Fruit fly (Drosophila melanogaster) whole organism, embryonic: Measurements from ENCODE around the gene Rbp6.

ENCODE experiments used
- Blimp-1 ChIP-seq: fragments of 200-800 bp; sonication (Bioruptor generic); optimal IDR thresholded peaks from 3 replicates; lab custom pipeline; 2018; ENCODE audit warnings: missing biosample characterization, missing genetic modification characterization, mild to moderate bottlenecking, moderate library complexity, missing genetic modification reagents
- CG10267 ChIP-seq: fragments of 200-800 bp; sonication (Bioruptor generic); optimal IDR thresholded peaks from 2 replicates; lab custom pipeline; 2018; ENCODE audit warnings: missing biosample characterization, mild to moderate bottlenecking, missing genetic modification characterization, moderate library complexity
- CG13287 ChIP-seq: fragments of 200-800 bp; sonication (Bioruptor generic); IDR thresholded peaks from 2 replicates; pipeline ENCODE4 v1.3.6; 2022; ENCODE audit warnings: missing biosample characterization, missing genetic modification characterization; ENCODE audit not compliant: partially characterized antibody
- CG15696 ChIP-seq: fragments of 200-800 bp; sonication (Bioruptor generic); optimal IDR thresholded peaks from 2 replicates; lab custom pipeline; 2019; ENCODE audit warnings: missing biosample characterization, mild to moderate bottlenecking, missing genetic modification characterization, moderate library complexity
- CG16813 ChIP-seq: fragments of 200-800 bp; sonication (Bioruptor generic); IDR thresholded peaks from 3 replicates; pipeline ENCODE4 v1.3.6; 2022; ENCODE audit warnings: missing biosample characterization, missing genetic modification characterization; ENCODE audit not compliant: partially characterized antibody
- CG1832 ChIP-seq: fragments of 200-800 bp; sonication (Bioruptor generic); optimal IDR thresholded peaks from 2 replicates; lab custom pipeline; 2017; ENCODE audit warnings: missing biosample characterization, mild to moderate bottlenecking, missing genetic modification characterization, inconsistent platforms
- CG2116 ChIP-seq: fragments of 200-800 bp; sonication (Bioruptor generic); optimal IDR thresholded peaks from 3 replicates; lab custom pipeline; 2018; ENCODE audit warnings: missing biosample characterization, mild to moderate bottlenecking, missing genetic modification characterization
- CG2129 ChIP-seq: fragments of 200-800 bp; sonication (Bioruptor generic); IDR thresholded peaks from 2 replicates; pipeline ENCODE4 v1.3.6; 2022; ENCODE audit warnings: missing biosample characterization, missing genetic modification characterization; ENCODE audit not compliant: partially characterized antibody
- CG2889 ChIP-seq: fragments of 200-800 bp; sonication (Bioruptor generic); IDR thresholded peaks from 3 replicates; pipeline ENCODE4 v1.3.6; 2022; ENCODE audit warnings: missing biosample characterization, missing genetic modification characterization
- CG30403 ChIP-seq: fragments of 200-800 bp; sonication (Bioruptor generic); optimal IDR thresholded peaks from 3 replicates; lab custom pipeline; 2016; ENCODE audit warnings: missing biosample characterization, missing genetic modification characterization
- CG31365 ChIP-seq: fragments of 200-800 bp; sonication (Bioruptor generic); optimal IDR thresholded peaks from 2 replicates; lab custom pipeline; 2018; ENCODE audit warnings: missing biosample characterization, mild to moderate bottlenecking, missing genetic modification characterization
- CG31388 ChIP-seq: fragments of 200-800 bp; sonication (Bioruptor generic); optimal IDR thresholded peaks from 2 replicates; lab custom pipeline; 2016; ENCODE audit warnings: missing biosample characterization, missing genetic modification characterization
- CG3838 ChIP-seq: fragments of 200-800 bp; sonication (Bioruptor generic); optimal IDR thresholded peaks from 3 replicates; lab custom pipeline; 2016; ENCODE audit warnings: missing biosample characterization, missing genetic modification characterization
- CG4707 ChIP-seq: fragments of 200-800 bp; sonication (Bioruptor generic); optimal IDR thresholded peaks from 2 replicates; lab custom pipeline; 2018; ENCODE audit warnings: missing biosample characterization, mild to moderate bottlenecking, missing genetic modification characterization, moderate library complexity
- CG7271 ChIP-seq: fragments of 200-800 bp; sonication (Bioruptor generic); optimal IDR thresholded peaks from 2 replicates; lab custom pipeline; 2018; ENCODE audit warnings: missing biosample characterization, mild to moderate bottlenecking, missing genetic modification characterization, moderate library complexity
- CG7372 ChIP-seq: fragments of 200-800 bp; sonication (Bioruptor generic); IDR thresholded peaks from 2 replicates; pipeline ENCODE4 v1.3.6; 2022; ENCODE audit warnings: missing biosample characterization, missing genetic modification characterization
- CG7963 ChIP-seq: fragments of 200-800 bp; sonication (Bioruptor generic); IDR thresholded peaks from 3 replicates; pipeline ENCODE4 v1.3.6; 2022; ENCODE audit warnings: missing biosample characterization, missing genetic modification characterization; ENCODE audit not compliant: partially characterized antibody
- CG7987 ChIP-seq: fragments of 200-800 bp; sonication (Bioruptor generic); optimal IDR thresholded peaks from 2 replicates; lab custom pipeline; 2018; ENCODE audit warnings: missing biosample characterization, mild to moderate bottlenecking, missing genetic modification characterization, moderate library complexity
- CG8359 ChIP-seq: fragments of 200-800 bp; sonication (Bioruptor generic); optimal IDR thresholded peaks from 2 replicates; lab custom pipeline; 2017; ENCODE audit warnings: missing biosample characterization, mild to moderate bottlenecking, missing genetic modification characterization, borderline replicate concordance
- CTCF ChIP-seq: fragments of 200-800 bp; sonication (Bioruptor generic); optimal IDR thresholded peaks from 2 replicates; lab custom pipeline; 2017; ENCODE audit warnings: missing biosample characterization, mild to moderate bottlenecking, missing genetic modification characterization, moderate library complexity
- Dref ChIP-seq: fragments of 200-800 bp; sonication (Bioruptor generic); IDR thresholded peaks from 2 replicates; pipeline ENCODE4 v1.3.6; 2022; ENCODE audit warnings: missing biosample characterization, missing genetic modification characterization
- E2f2 ChIP-seq: fragments of 200-800 bp; sonication (Bioruptor generic); IDR thresholded peaks from 2 replicates; pipeline ENCODE4 v1.3.6; 2022; ENCODE audit warnings: missing biosample characterization, missing genetic modification characterization
- ERR ChIP-seq: fragments of 200-800 bp; sonication (Bioruptor generic); optimal IDR thresholded peaks from 2 replicates; lab custom pipeline; 2016; ENCODE audit warnings: missing biosample characterization, missing genetic modification characterization
- Elba2 ChIP-seq: fragments of 200-800 bp; sonication (Bioruptor generic); optimal IDR thresholded peaks from 3 replicates; lab custom pipeline; 2016; ENCODE audit warnings: missing biosample characterization, missing genetic modification characterization
- H15 ChIP-seq: fragments of 200-800 bp; sonication (Bioruptor generic); IDR thresholded peaks from 3 replicates; pipeline ENCODE4 v1.3.6; 2022; ENCODE audit warnings: missing biosample characterization, missing genetic modification characterization
- HLH4C ChIP-seq: fragments of 200-800 bp; sonication (Bioruptor generic); IDR thresholded peaks from 3 replicates; pipeline ENCODE4 v1.3.6; 2022; ENCODE audit warnings: missing biosample characterization, missing genetic modification characterization; ENCODE audit not compliant: partially characterized antibody
- Lhr ChIP-seq: fragments of 200-800 bp; sonication (Bioruptor generic); optimal IDR thresholded peaks from 3 replicates; lab custom pipeline; 2017; ENCODE audit warnings: mild to moderate bottlenecking, missing biosample characterization, missing genetic modification reagents, missing genetic modification characterization
- MBD-R2 ChIP-seq: fragments of 200-800 bp; sonication (Bioruptor generic); IDR thresholded peaks from 2 replicates; pipeline ENCODE4 v1.3.6; 2022; ENCODE audit warnings: missing biosample characterization, missing genetic modification characterization
- Max ChIP-seq: fragments of 200-800 bp; sonication (Bioruptor generic); optimal IDR thresholded peaks from 2 replicates; lab custom pipeline; 2016; ENCODE audit warnings: missing biosample characterization, mild to moderate bottlenecking, missing genetic modification characterization
- NFAT ChIP-seq: fragments of 200-800 bp; sonication (Bioruptor generic); IDR thresholded peaks from 2 replicates; pipeline ENCODE4 v1.3.6; 2022; ENCODE audit warnings: missing biosample characterization, missing genetic modification characterization
- Opbp ChIP-seq: fragments of 200-800 bp; sonication (Bioruptor generic); IDR thresholded peaks from 3 replicates; pipeline ENCODE4 v1.3.6; 2022; ENCODE audit warnings: missing biosample characterization, missing genetic modification characterization; ENCODE audit not compliant: partially characterized antibody
- Pdp1 ChIP-seq, 2 experiments: fragments of 200-800 bp; sonication (Bioruptor generic); optimal IDR thresholded peaks; 3 replicates each; lab custom pipeline; 2016; ENCODE audit warnings: missing biosample characterization in 2 of 2, missing genetic modification characterization in 2 of 2, mild to moderate bottlenecking in 1 of 2, moderate library complexity in 1 of 2
- Ssrp ChIP-seq: fragments of 200-800 bp; sonication (Bioruptor generic); optimal IDR thresholded peaks from 2 replicates; lab custom pipeline; 2018; ENCODE audit warnings: missing biosample characterization, mild to moderate bottlenecking, missing genetic modification characterization, moderate library complexity
- amos ChIP-seq: fragments of 200-800 bp; sonication (Bioruptor generic); IDR thresholded peaks from 2 replicates; pipeline ENCODE4 v1.3.6; 2022; ENCODE audit warnings: missing biosample characterization, missing genetic modification characterization; ENCODE audit not compliant: partially characterized antibody
- ato ChIP-seq: fragments of 200-800 bp; sonication (Bioruptor generic); IDR thresholded peaks from 2 replicates; pipeline ENCODE4 v1.3.6; 2022; ENCODE audit warnings: missing biosample characterization, missing genetic modification characterization; ENCODE audit not compliant: partially characterized antibody
- bbx ChIP-seq: fragments of 200-800 bp; sonication (Bioruptor generic); IDR thresholded peaks from 2 replicates; pipeline ENCODE4 v1.3.6; 2022; ENCODE audit warnings: missing biosample characterization, missing genetic modification characterization; ENCODE audit not compliant: partially characterized antibody
- crp ChIP-seq, 2 experiments: fragments of 200-800 bp; sonication (Bioruptor generic); optimal IDR thresholded peaks; 2 replicates in 1 of 2; 3 replicates in 1 of 2; lab custom pipeline; 2017; ENCODE audit warnings: missing biosample characterization in 2 of 2, missing genetic modification characterization in 2 of 2, mild to moderate bottlenecking in 1 of 2, moderate library complexity in 1 of 2
- dimm ChIP-seq: fragments of 200-800 bp; sonication (Bioruptor generic); IDR thresholded peaks from 2 replicates; pipeline ENCODE4 v1.3.6; 2022; ENCODE audit warnings: missing biosample characterization, missing genetic modification characterization
- esg ChIP-seq: fragments of 200-800 bp; sonication (Bioruptor generic); conservative IDR thresholded peaks from 2 replicates; pipeline ENCODE4 v1.3.6; 2022; ENCODE audit warnings: missing biosample characterization, missing genetic modification characterization
- fu2 ChIP-seq: fragments of 200-800 bp; sonication (Bioruptor generic); optimal IDR thresholded peaks from 2 replicates; lab custom pipeline; 2016; ENCODE audit warnings: missing biosample characterization, missing genetic modification characterization
- gfzf ChIP-seq: fragments of 200-800 bp; sonication (Bioruptor generic); optimal IDR thresholded peaks from 2 replicates; lab custom pipeline; 2016; ENCODE audit warnings: missing biosample characterization, mild to moderate bottlenecking, missing genetic modification characterization, moderate library complexity
- hbn ChIP-seq: fragments of 200-800 bp; sonication (Bioruptor generic); IDR thresholded peaks from 2 replicates; pipeline ENCODE4 v1.3.6; 2022; ENCODE audit warnings: missing biosample characterization, missing genetic modification characterization; ENCODE audit not compliant: partially characterized antibody
- ken ChIP-seq: fragments of 200-800 bp; sonication (Bioruptor generic); IDR thresholded peaks from 3 replicates; pipeline ENCODE4 v1.3.6; 2022; ENCODE audit warnings: missing biosample characterization, missing genetic modification characterization
- lola ChIP-seq, 3 experiments: fragments of >200 bp in 2 of 3; fragments of 200-800 bp in 1 of 3; sonication (Bioruptor generic) in 1 of 3; optimal IDR thresholded peaks; 2 replicates each; lab custom pipeline; 2017 to 2019; ENCODE audit warnings: missing biosample characterization in 3 of 3, missing genetic modification characterization in 3 of 3, mild to moderate bottlenecking in 1 of 3, moderate library complexity in 1 of 3
- mld ChIP-seq: fragments of 200-800 bp; sonication (Bioruptor generic); IDR thresholded peaks from 3 replicates; pipeline ENCODE4 v1.3.6; 2022; ENCODE audit warnings: missing biosample characterization, missing genetic modification characterization; ENCODE audit not compliant: partially characterized antibody
- ssp ChIP-seq: fragments of 200-800 bp; sonication (Bioruptor generic); IDR thresholded peaks from 2 replicates; pipeline ENCODE4 v1.3.6; 2022; ENCODE audit warnings: missing biosample characterization, missing genetic modification characterization
- stwl ChIP-seq: fragments of 200-800 bp; sonication (Bioruptor generic); optimal IDR thresholded peaks from 3 replicates; lab custom pipeline; 2018; ENCODE audit warnings: missing biosample characterization, mild to moderate bottlenecking, missing genetic modification characterization, moderate library complexity
- tgo ChIP-seq: fragments of 200-800 bp; sonication (Bioruptor generic); IDR thresholded peaks from 3 replicates; pipeline ENCODE4 v1.3.6; 2022; ENCODE audit warnings: missing biosample characterization, missing genetic modification characterization
- trem ChIP-seq: fragments of 200-800 bp; optimal IDR thresholded peaks from 3 replicates; lab custom pipeline; 2019; ENCODE audit warnings: missing biosample characterization, mild to moderate bottlenecking, missing genetic modification characterization, moderate library complexity

Gene Rbp6

dm6 chr3L:17035492-17035891 lies 202.5 kb downstream of the Rbp6 start, which contains the start of gene beg (continued):
- TF ChIP-seq MBD-R2 (GFP tag; lab: Robert Waterston, UW) = peak; percentile 87
- peak; percentile 20 for TF ChIP-seq stwl (tag; lab: Kevin White, UChicago)
- TF ChIP-seq Elba2 (GFP tag; lab: Kevin White, UChicago) = no peak
- no peak for TF ChIP-seq CG3838 (GFP tag; lab: Kevin White, UChicago)
- TF ChIP-seq CG15696 (tag; lab: Kevin White, UChicago) = no peak
- peak; percentile 66 for TF ChIP-seq hbn (GFP tag; lab: Robert Waterston, UW)
- TF ChIP-seq fu2 = no peak
- TF ChIP-seq CG13287 (GFP tag; lab: Robert Waterston, UW) = peak; percentile 86
- TF ChIP-seq CG7963 (GFP tag; lab: Robert Waterston, UW) = peak; percentile 59
- TF ChIP-seq HLH4C (GFP tag; lab: Robert Waterston, UW) = peak; percentile 81
- peak; percentile 61; the same call in 2 of the 3 replicates for TF ChIP-seq CG16813 (GFP tag; lab: Robert Waterston, UW)
- TF ChIP-seq mld = peak; percentile 64; the same call in 1 of the 3 replicates
- TF ChIP-seq lola (GFP tag; optimal IDR thresholded peaks at IDR 0.05; lab: Kevin White, UChicago) = no peak
- TF ChIP-seq Opbp (GFP tag; lab: Robert Waterston, UW) = peak; percentile 73; the same call in 2 of the 3 replicates
- TF ChIP-seq Pdp1 (GFP tag; optimal IDR thresholded peaks at IDR 0.05; lab: Kevin White, UChicago) = peak in 1 of 2 experiments; percentile 17
- peak; percentile 79 for TF ChIP-seq bbx (GFP tag; lab: Robert Waterston, UW)
- no peak for TF ChIP-seq CG7372 (GFP tag; lab: Robert Waterston, UW)
- TF ChIP-seq trem (tag; lab: Kevin White, UChicago) = peak; percentile 16
- TF ChIP-seq crp (GFP tag; optimal IDR thresholded peaks at IDR 0.05; lab: Kevin White, UChicago) = peak; percentile 30 to 90
- TF ChIP-seq tgo = no peak
- no peak for TF ChIP-seq CG30403
- no peak for TF ChIP-seq ken (GFP tag; lab: Robert Waterston, UW)
- peak; percentile 74 for TF ChIP-seq Dref (GFP tag; lab: Robert Waterston, UW)
- peak; percentile 92 for TF ChIP-seq E2f2 (GFP tag; lab: Robert Waterston, UW)
- TF ChIP-seq CG2116 (GFP tag; lab: Kevin White, UChicago) = peak; percentile 69
- peak; percentile 71 for TF ChIP-seq ato (GFP tag; lab: Robert Waterston, UW)
- peak; percentile 37; the same call in 1 of the 2 replicates for TF ChIP-seq CG2129
- no peak for TF ChIP-seq Ssrp (tag; lab: Kevin White, UChicago)
- no peak for TF ChIP-seq gfzf

dm6 chr3L:17033309-17033708 lies 204.7 kb downstream of the Rbp6 start:
- TF ChIP-seq ERR = no peak
- TF ChIP-seq CG10267 = no peak
- TF ChIP-seq esg (GFP tag; lab: Robert Waterston, UW) = no peak
- TF ChIP-seq H15 (GFP tag; lab: Robert Waterston, UW) = no peak
- TF ChIP-seq dimm (GFP tag; lab: Robert Waterston, UW) = no peak
- TF ChIP-seq NFAT = no peak
- TF ChIP-seq Blimp-1 (GFP tag; lab: Kevin White, UChicago) = peak; percentile 100
- no peak for TF ChIP-seq CG31365 (tag; lab: Kevin White, UChicago)
- TF ChIP-seq bbx (GFP tag; lab: Robert Waterston, UW) = no peak
- TF ChIP-seq amos (GFP tag; lab: Robert Waterston, UW) = no peak
- no peak for TF ChIP-seq CG8359 (GFP tag; lab: Kevin White, UChicago)
- TF ChIP-seq CG2889 (GFP tag; lab: Robert Waterston, UW) = no peak
- TF ChIP-seq ssp (GFP tag; lab: Robert Waterston, UW) = no peak
- no peak for TF ChIP-seq CG4707 (GFP tag; lab: Kevin White, UChicago)
- TF ChIP-seq Max (GFP tag; lab: Kevin White, UChicago) = no peak
- no peak for TF ChIP-seq Pdp1 (GFP tag; optimal IDR thresholded peaks at IDR 0.05; lab: Kevin White, UChicago)
- peak; percentile 25 for TF ChIP-seq trem (tag; lab: Kevin White, UChicago)
- TF ChIP-seq CG31388 = no peak
- TF ChIP-seq CG7271 (tag; lab: Kevin White, UChicago) = no peak
- TF ChIP-seq CG7987 (GFP tag; lab: Kevin White, UChicago) = no peak
- TF ChIP-seq CTCF (GFP tag; lab: Kevin White, UChicago) = no peak
- TF ChIP-seq CG1832 (GFP tag; lab: Kevin White, UChicago) = no peak
- TF ChIP-seq Lhr (GFP tag; lab: Kevin White, UChicago) = no peak
